Worm (Caenorhabditis elegans) whole organism, L1 larva: ENCODE measurements around the gene ugt-2.

Experiments used
- C16A3.4 ChIP-seq: fragments of 150-350 bp; optimal IDR thresholded peaks from 2 replicates; lab custom pipeline; 2014; ENCODE audit warnings: missing biosample characterization, missing genetic modification characterization
- C34B4.2 ChIP-seq: sonication (generic microtip); optimal IDR thresholded peaks from 2 replicates; lab custom pipeline; 2017; ENCODE audit warnings: mild to moderate bottlenecking, missing genetic modification characterization, missing compliant biosample characterization
- F16B12.6 ChIP-seq: fragments of 150-350 bp; optimal IDR thresholded peaks from 2 replicates; lab custom pipeline; 2014; ENCODE audit warnings: missing biosample characterization, missing genetic modification characterization
- aha-1 ChIP-seq: fragments of 150-350 bp; optimal IDR thresholded peaks from 2 replicates; lab custom pipeline; 2014; ENCODE audit warnings: missing biosample characterization, missing genetic modification characterization
- ama-1 ChIP-seq: fragments of 150-350 bp; optimal IDR thresholded peaks from 2 replicates; lab custom pipeline; 2014
- blmp-1 ChIP-seq: fragments of 150-350 bp; optimal IDR thresholded peaks from 2 replicates; lab custom pipeline; 2014; ENCODE audit warnings: missing biosample characterization, missing genetic modification characterization
- ceh-63 ChIP-seq: fragments of 200-800 bp; sonication (Bioruptor generic); optimal IDR thresholded peaks from 2 replicates; lab custom pipeline; 2018; ENCODE audit warnings: mild to moderate bottlenecking, missing genetic modification characterization, missing compliant biosample characterization
- ceh-8 ChIP-seq: fragments of 200-800 bp; sonication (Bioruptor generic); optimal IDR thresholded peaks from 2 replicates; lab custom pipeline; 2018; ENCODE audit warnings: mild to moderate bottlenecking, missing genetic modification characterization, moderate library complexity, missing compliant biosample characterization
- ceh-82 ChIP-seq, 3 experiments: fragments of 150-350 bp in 1 of 3; sonication (generic microtip) in 2 of 3; optimal IDR thresholded peaks; 2 replicates each; lab custom pipeline; 2014 to 2017; ENCODE audit warnings: missing biosample characterization in 3 of 3, missing genetic modification characterization in 3 of 3
- ceh-90 ChIP-seq: sonication (generic microtip); optimal IDR thresholded peaks from 2 replicates; lab custom pipeline; 2016; ENCODE audit warnings: missing genetic modification characterization, missing compliant biosample characterization
- dpl-1 ChIP-seq, 3 experiments: fragments of 150-350 bp in 2 of 3; sonication (generic microtip) in 1 of 3; optimal IDR thresholded peaks; 2 replicates each; lab custom pipeline; 2014 to 2017; ENCODE audit warnings: missing biosample characterization in 3 of 3, missing genetic modification characterization in 3 of 3, missing genetic modification reagents in 3 of 3
- dsc-1 ChIP-seq: sonication (generic microtip); optimal IDR thresholded peaks from 2 replicates; lab custom pipeline; 2016; ENCODE audit warnings: mild to moderate bottlenecking, missing genetic modification characterization, missing compliant biosample characterization
- efl-1 ChIP-seq, 4 experiments: fragments of 150-350 bp; optimal IDR thresholded peaks in 3 of 4; peaks in 1 of 4; 1 replicate in 1 of 4; 2 replicates in 3 of 4; lab custom pipeline; 2014; ENCODE audit warnings: missing biosample characterization in 2 of 4, missing genetic modification characterization in 2 of 4, missing genetic modification reagents in 2 of 4
- egl-13 ChIP-seq: sonication (generic microtip); optimal IDR thresholded peaks from 2 replicates; lab custom pipeline; 2016; ENCODE audit warnings: missing genotype, missing genetic modification reagents, missing genetic modification characterization, missing compliant biosample characterization
- egl-27 ChIP-seq, 2 experiments: fragments of 150-350 bp in 1 of 2; sonication (generic microtip); optimal IDR thresholded peaks; 3 replicates each; lab custom pipeline; 2017 to 2018; ENCODE audit warnings: missing biosample characterization in 2 of 2, missing genetic modification characterization in 2 of 2, missing genetic modification reagents in 2 of 2
- elt-2 ChIP-seq: sonication (generic microtip); optimal IDR thresholded peaks from 2 replicates; lab custom pipeline; 2016; ENCODE audit warnings: missing genetic modification characterization, mild to moderate bottlenecking, inconsistent platforms, missing compliant biosample characterization, missing genetic modification reagents
- ets-5 ChIP-seq: fragments of 200-800 bp; sonication (Bioruptor generic); IDR thresholded peaks from 2 replicates; pipeline ENCODE4 v1.3.6; 2022; ENCODE audit warnings: missing genetic modification characterization, missing compliant biosample characterization
- fkh-4 ChIP-seq: sonication (generic microtip); optimal IDR thresholded peaks from 2 replicates; lab custom pipeline; 2016; ENCODE audit warnings: missing compliant biosample characterization, missing genetic modification characterization, borderline replicate concordance
- fos-1 ChIP-seq: fragments of 150-350 bp; optimal IDR thresholded peaks from 2 replicates; lab custom pipeline; 2014; ENCODE audit warnings: missing biosample characterization, missing genetic modification characterization
- hlh-4 ChIP-seq: sonication (generic microtip); optimal IDR thresholded peaks from 2 replicates; lab custom pipeline; 2016; ENCODE audit warnings: mild to moderate bottlenecking, missing genetic modification characterization, missing compliant biosample characterization
- irx-1 ChIP-seq: sonication (generic microtip); optimal IDR thresholded peaks from 2 replicates; lab custom pipeline; 2016; ENCODE audit warnings: missing genetic modification characterization, missing compliant biosample characterization
- jun-1 ChIP-seq: fragments of 150-350 bp; optimal IDR thresholded peaks from 2 replicates; lab custom pipeline; 2014; ENCODE audit warnings: missing biosample characterization, missing genetic modification reagents, missing genetic modification characterization
- lin-15B ChIP-seq: fragments of 150-350 bp; sonication (generic microtip); optimal IDR thresholded peaks from 3 replicates; lab custom pipeline; 2014; ENCODE audit warnings: missing biosample characterization, missing genetic modification characterization
- lin-35 ChIP-seq, 2 experiments: fragments of 150-350 bp; optimal IDR thresholded peaks; 2 replicates each; lab custom pipeline; 2014; ENCODE audit warnings: missing biosample characterization in 2 of 2, missing genetic modification characterization in 2 of 2, missing genetic modification reagents in 2 of 2
- lir-3 ChIP-seq: sonication (generic microtip); optimal IDR thresholded peaks from 2 replicates; lab custom pipeline; 2016; ENCODE audit warnings: mild to moderate bottlenecking, missing genetic modification characterization, moderate library complexity, missing compliant biosample characterization; ENCODE audit not compliant: poor library complexity
- lsy-2 ChIP-seq, 2 experiments: fragments of 150-350 bp; optimal IDR thresholded peaks; 2 replicates each; lab custom pipeline; 2014; ENCODE audit warnings: missing biosample characterization in 2 of 2, missing genetic modification characterization in 2 of 2
- mab-9 ChIP-seq: fragments of 200-800 bp; sonication (Bioruptor generic); IDR thresholded peaks from 2 replicates; pipeline ENCODE4 v1.3.6; 2022; ENCODE audit warnings: missing genetic modification reagents, missing genetic modification characterization, missing compliant biosample characterization
- mef-2 ChIP-seq: fragments of 150-350 bp; optimal IDR thresholded peaks from 2 replicates; lab custom pipeline; 2014; ENCODE audit warnings: missing biosample characterization, missing genetic modification characterization
- mep-1 ChIP-seq: fragments of 150-350 bp; optimal IDR thresholded peaks from 2 replicates; lab custom pipeline; 2014; ENCODE audit warnings: missing biosample characterization, missing genetic modification characterization
- nhr-12 ChIP-seq: sonication (generic microtip); optimal IDR thresholded peaks from 2 replicates; lab custom pipeline; 2017; ENCODE audit warnings: missing biosample characterization, missing genetic modification characterization
- nhr-19 ChIP-seq: fragments of 200-800 bp; sonication (Bioruptor generic); conservative IDR thresholded peaks from 2 replicates; pipeline ENCODE4 v1.3.6; 2022; ENCODE audit warnings: missing genetic modification characterization, missing compliant biosample characterization
- nhr-20 ChIP-seq: sonication (generic microtip); optimal IDR thresholded peaks from 2 replicates; lab custom pipeline; 2016; ENCODE audit warnings: mild to moderate bottlenecking, missing genetic modification characterization, missing compliant biosample characterization
- nhr-28 ChIP-seq: fragments of 150-350 bp; optimal IDR thresholded peaks from 2 replicates; lab custom pipeline; 2014; ENCODE audit warnings: missing biosample characterization, missing genetic modification characterization
- nhr-47 ChIP-seq: sonication (generic microtip); optimal IDR thresholded peaks from 2 replicates; lab custom pipeline; 2016; ENCODE audit warnings: mild to moderate bottlenecking, missing genetic modification characterization, moderate library complexity, missing compliant biosample characterization
- nhr-71 ChIP-seq: sonication (generic microtip); optimal IDR thresholded peaks from 2 replicates; lab custom pipeline; 2016; ENCODE audit warnings: mild to moderate bottlenecking, missing genetic modification characterization, moderate library complexity, missing compliant biosample characterization
- nhr-76 ChIP-seq: sonication (generic microtip); optimal IDR thresholded peaks from 2 replicates; lab custom pipeline; 2017; ENCODE audit warnings: missing biosample characterization, missing genetic modification characterization
- nhr-85 ChIP-seq: sonication (generic microtip); peaks from one replicate; lab custom pipeline; 2016; ENCODE audit warnings: missing genetic modification characterization, inconsistent platforms, missing compliant biosample characterization
- nhr-90 ChIP-seq: sonication (generic microtip); optimal IDR thresholded peaks from 2 replicates; lab custom pipeline; 2016; ENCODE audit warnings: mild to moderate bottlenecking, missing genetic modification characterization, missing compliant biosample characterization; ENCODE audit not compliant: poor library complexity
- pag-3 ChIP-seq: sonication (generic microtip); optimal IDR thresholded peaks from 2 replicates; lab custom pipeline; 2017; ENCODE audit warnings: missing genetic modification characterization, mild to moderate bottlenecking, missing compliant biosample characterization, antibody characterized with exemption, borderline replicate concordance; ENCODE audit not compliant: insufficient read depth
- pax-3 ChIP-seq: fragments of 200-800 bp; sonication (Bioruptor generic); optimal IDR thresholded peaks from 2 replicates; lab custom pipeline; 2018; ENCODE audit warnings: mild to moderate bottlenecking, missing genetic modification characterization, moderate library complexity, missing compliant biosample characterization
- pqm-1 ChIP-seq: sonication (generic microtip); optimal IDR thresholded peaks from 3 replicates; lab custom pipeline; 2017; ENCODE audit warnings: missing biosample characterization, missing genetic modification characterization
- rnt-1 ChIP-seq: sonication (generic microtip); optimal IDR thresholded peaks from 2 replicates; lab custom pipeline; 2016; ENCODE audit warnings: mild to moderate bottlenecking, missing genetic modification characterization, moderate library complexity, missing compliant biosample characterization
- skn-1 ChIP-seq: fragments of 150-350 bp; optimal IDR thresholded peaks from 2 replicates; lab custom pipeline; 2014; ENCODE audit warnings: missing biosample characterization, missing genetic modification characterization
- sup-37 ChIP-seq: fragments of 200-800 bp; sonication (Bioruptor generic); optimal IDR thresholded peaks from 2 replicates; lab custom pipeline; 2018; ENCODE audit warnings: mild to moderate bottlenecking, missing genetic modification characterization, missing compliant biosample characterization
- swsn-7 ChIP-seq: sonication (generic microtip); optimal IDR thresholded peaks from 2 replicates; lab custom pipeline; 2016; ENCODE audit warnings: missing genetic modification characterization, missing compliant biosample characterization
- tlp-1 ChIP-seq: fragments of 150-350 bp; optimal IDR thresholded peaks from 2 replicates; lab custom pipeline; 2014; ENCODE audit warnings: missing biosample characterization, missing genetic modification characterization
- unc-98 ChIP-seq: fragments of 200-800 bp; sonication (Bioruptor generic); IDR thresholded peaks from 2 replicates; pipeline ENCODE4 v1.3.6; 2022; ENCODE audit warnings: missing genetic modification characterization, missing compliant biosample characterization
- ztf-11 ChIP-seq, 2 experiments: sonication (generic microtip); optimal IDR thresholded peaks; 2 replicates each; lab custom pipeline; 2016 to 2017; ENCODE audit warnings: missing genetic modification characterization in 2 of 2, missing biosample characterization in 1 of 2, missing compliant biosample characterization in 1 of 2

The ugt-2 gene

ce11 chrV:10440723-10441122 lies 42.1 kb downstream of the ugt-2 start, which contains the start of gene snf-10:
Gene snf-10, minus strand, starts transcription at chrV:10440823.
- TF ChIP-seq lir-3 (tag; lab: Kevin White, UChicago) (no peak), mab-9 (GFP tag; lab: Robert Waterston, UW) (no peak), skn-1 (no peak), nhr-85 (no peak), C16A3.4 (tag; lab: Kevin White, UChicago) (no peak), unc-98 (no peak), F16B12.6 (no peak), ets-5 (GFP tag; lab: Robert Waterston, UW) (no peak), C34B4.2 (tag; lab: Kevin White, UChicago) (no peak), egl-27 (tag; optimal IDR thresholded peaks at IDR 0.05; lab: Kevin White, UChicago) (no peak), fkh-4 (no peak), nhr-76 (tag; lab: Kevin White, UChicago) (no peak), sup-37 (GFP tag; lab: Kevin White, UChicago) (no peak), nhr-28 (tag; lab: Kevin White, UChicago) (no peak), ceh-63 (GFP tag; lab: Kevin White, UChicago) (no peak), nhr-90 (no peak), dpl-1 (GFP tag; optimal IDR thresholded peaks at IDR 0.05; lab: Kevin White, UChicago) (no peak), pag-3 (tag; lab: Kevin White, UChicago) (no peak), nhr-20 (tag; lab: Kevin White, UChicago) (no peak), ceh-82 (tag; optimal IDR thresholded peaks at IDR 0.05; lab: Kevin White, UChicago) (no peak)

- TF ChIP-seq ceh-90 (tag; lab: Kevin White, UChicago) = peak; percentile 76
- TF ChIP-seq efl-1 (optimal IDR thresholded peaks at IDR 0.05; lab: Kevin White, UChicago) = peak; percentile 62 to 78
- peak; percentile 22 to 72 for TF ChIP-seq efl-1 (GFP tag; optimal IDR thresholded peaks at IDR 0.05 in 1 of 2; lab: Kevin White, UChicago)
- TF ChIP-seq F16B12.6 = no peak
- TF ChIP-seq blmp-1 (tag; lab: Kevin White, UChicago) = peak; percentile 52
- TF ChIP-seq jun-1 = no peak
- TF ChIP-seq nhr-71 (tag; lab: Kevin White, UChicago) = peak; percentile 55
- peak; percentile 3 for TF ChIP-seq egl-13
- no peak for TF ChIP-seq lin-15B
- TF ChIP-seq dsc-1 (tag; lab: Kevin White, UChicago) = peak; percentile 21
- peak; percentile 78 for TF ChIP-seq rnt-1
- TF ChIP-seq lsy-2 (tag; optimal IDR thresholded peaks at IDR 0.05; lab: Kevin White, UChicago) = peak; percentile 6 to 32
- peak; percentile 45 for TF ChIP-seq fkh-4
- peak; percentile 16 to 68 for TF ChIP-seq lin-35 (GFP tag; optimal IDR thresholded peaks at IDR 0.05; lab: Kevin White, UChicago)
- no peak for TF ChIP-seq hlh-4 (tag; lab: Kevin White, UChicago)
- peak; percentile 3 for TF ChIP-seq elt-2
- TF ChIP-seq nhr-28 (tag; lab: Kevin White, UChicago) = no peak
- no peak for TF ChIP-seq ama-1 (lab: Kevin White, UChicago)
- no peak for TF ChIP-seq aha-1 (tag; lab: Kevin White, UChicago)
- peak; percentile 61 for TF ChIP-seq mep-1 (tag; lab: Kevin White, UChicago)
- no peak for TF ChIP-seq pqm-1 (tag; lab: Kevin White, UChicago)
- TF ChIP-seq ceh-8 (GFP tag; lab: Kevin White, UChicago) = no peak
- TF ChIP-seq nhr-47 (tag; lab: Kevin White, UChicago) = peak; percentile 43
- TF ChIP-seq ets-5 (GFP tag; lab: Robert Waterston, UW) = no peak
- TF ChIP-seq egl-27 (tag; optimal IDR thresholded peaks at IDR 0.05; lab: Kevin White, UChicago) = no peak
- TF ChIP-seq irx-1 (tag; lab: Kevin White, UChicago) = peak; percentile 64
- TF ChIP-seq fos-1 = no peak
- TF ChIP-seq nhr-85 = peak; percentile 79
- peak; percentile 26 for TF ChIP-seq swsn-7 (tag; lab: Kevin White, UChicago)
- no peak for TF ChIP-seq C34B4.2 (tag; lab: Kevin White, UChicago)
- no peak for TF ChIP-seq tlp-1 (tag; lab: Kevin White, UChicago)
- no peak for TF ChIP-seq nhr-19 (GFP tag; lab: Robert Waterston, UW)
- no peak for TF ChIP-seq ztf-11 (tag; optimal IDR thresholded peaks at IDR 0.05; lab: Kevin White, UChicago)
- no peak for TF ChIP-seq mef-2 (tag; lab: Kevin White, UChicago)
- TF ChIP-seq mab-9 (GFP tag; lab: Robert Waterston, UW) = no peak
- peak; percentile 26 for TF ChIP-seq pax-3 (tag; lab: Kevin White, UChicago)
- TF ChIP-seq nhr-12 = no peak
Measured at ce11 chrV:10441135-10442024, 42.8 kb downstream of the ugt-2 start, which contains the start of gene pap-1. Gene pap-1, plus strand, starts transcription at chrV:10441974.
